Worm (Caenorhabditis elegans) whole organism, early embryonic: ENCODE data around the gene spp-5.

Experiments used
- F13C5.2 ChIP-seq: sonication (generic microtip); optimal IDR thresholded peaks from 2 replicates; lab custom pipeline; 2017; ENCODE audit warnings: mild to moderate bottlenecking, missing genetic modification characterization, inconsistent platforms, missing compliant biosample characterization
- ama-1 ChIP-seq: fragments of 150-350 bp; optimal IDR thresholded peaks from 2 replicates; lab custom pipeline; 2014
- flt-1 ChIP-seq: fragments of 200-800 bp; sonication (Bioruptor generic); IDR thresholded peaks from 2 replicates; pipeline ENCODE4 v1.3.6; 2022; ENCODE audit warnings: missing genetic modification characterization, missing compliant biosample characterization
- hmbx-1 ChIP-seq: sonication (generic microtip); optimal IDR thresholded peaks from 2 replicates; lab custom pipeline; 2016; ENCODE audit warnings: mild to moderate bottlenecking, missing genetic modification characterization, missing compliant biosample characterization
- hmg-4 ChIP-seq: fragments of 200-800 bp; sonication (Bioruptor generic); optimal IDR thresholded peaks from 2 replicates; lab custom pipeline; 2018; ENCODE audit warnings: mild to moderate bottlenecking, missing genetic modification characterization, missing compliant biosample characterization
- hnd-1 ChIP-seq: sonication (generic microtip); optimal IDR thresholded peaks from 2 replicates; lab custom pipeline; 2016; ENCODE audit warnings: missing genetic modification characterization, missing compliant biosample characterization
- pes-1 ChIP-seq: fragments of 200-800 bp; sonication (Bioruptor generic); IDR thresholded peaks from 2 replicates; pipeline ENCODE4 v1.3.6; 2022; ENCODE audit warnings: missing genetic modification reagents, missing genetic modification characterization, missing compliant biosample characterization
- scrt-1 ChIP-seq: fragments of 200-800 bp; sonication (Bioruptor generic); IDR thresholded peaks from 2 replicates; pipeline ENCODE4 v1.3.6; 2022; ENCODE audit warnings: missing genetic modification characterization, missing compliant biosample characterization

ce11 chrX:7291810-7292209 is 28.3 kb downstream of the spp-5 start, which contains the start of gene lron-7:
- TF ChIP-seq pes-1 (GFP tag; lab: Robert Waterston, UW) (no peak), flt-1 (GFP tag; lab: Robert Waterston, UW) (no peak), scrt-1 (GFP tag; lab: Robert Waterston, UW) (no peak), hmbx-1 (tag; lab: Kevin White, UChicago) (no peak), ama-1 (lab: Kevin White, UChicago) (no peak), F13C5.2 (no peak), hnd-1 (tag; lab: Kevin White, UChicago) (no peak), hmg-4 (GFP tag; lab: Kevin White, UChicago) (no peak)
